Fruit fly (Drosophila melanogaster) whole organism, prepupa: ENCODE data around the gene CG5390.

Experiments
- Blimp-1 ChIP-seq: fragments of 200-800 bp; sonication (Bioruptor generic); optimal IDR thresholded peaks from 3 replicates; lab custom pipeline; 2017; ENCODE audit warnings: missing biosample characterization, missing genetic modification characterization, mild to moderate bottlenecking, moderate library complexity, missing genetic modification reagents
- CG10669 ChIP-seq: fragments of 200-800 bp; sonication (Bioruptor generic); optimal IDR thresholded peaks from 3 replicates; lab custom pipeline; 2018; ENCODE audit warnings: missing biosample characterization, mild to moderate bottlenecking, missing genetic modification characterization, moderate library complexity
- CG11902 ChIP-seq: fragments of 200-800 bp; sonication (Bioruptor generic); optimal IDR thresholded peaks from 3 replicates; lab custom pipeline; 2016; ENCODE audit warnings: missing biosample characterization, missing genetic modification characterization
- CG15336 ChIP-seq: fragments of 200-800 bp; sonication (Bioruptor generic); IDR thresholded peaks from 2 replicates; pipeline ENCODE4 v1.3.6; 2022; ENCODE audit warnings: missing biosample characterization, missing genetic modification characterization
- CG3919 ChIP-seq: fragments of 200-800 bp; sonication (Bioruptor generic); optimal IDR thresholded peaks from 3 replicates; lab custom pipeline; 2016; ENCODE audit warnings: missing biosample characterization, missing genetic modification characterization
- CG6808 ChIP-seq: fragments of 200-800 bp; sonication (Bioruptor generic); optimal IDR thresholded peaks from 3 replicates; lab custom pipeline; 2017; ENCODE audit warnings: missing biosample characterization, missing genetic modification characterization, mild to moderate bottlenecking, moderate library complexity, missing genetic modification reagents
- Gug ChIP-seq: fragments of 200-800 bp; sonication (Bioruptor generic); IDR thresholded peaks from 2 replicates; pipeline ENCODE4 v1.3.6; 2022; ENCODE audit warnings: missing biosample characterization, missing genetic modification characterization
- Hr39 ChIP-seq: fragments of 200-800 bp; sonication (Bioruptor generic); optimal IDR thresholded peaks from 2 replicates; lab custom pipeline; 2016; ENCODE audit warnings: missing biosample characterization, missing genetic modification characterization
- dac ChIP-seq: fragments of 200-800 bp; sonication (Bioruptor generic); optimal IDR thresholded peaks from 2 replicates; lab custom pipeline; 2017; ENCODE audit warnings: missing biosample characterization, mild to moderate bottlenecking, missing genetic modification characterization
- fd85E ChIP-seq: fragments of 200-800 bp; sonication (Bioruptor generic); optimal IDR thresholded peaks from 3 replicates; lab custom pipeline; 2016; ENCODE audit warnings: missing biosample characterization, missing genetic modification characterization
- net ChIP-seq: fragments of 200-800 bp; sonication (Bioruptor generic); optimal IDR thresholded peaks from 3 replicates; lab custom pipeline; 2016; ENCODE audit warnings: missing biosample characterization, missing genetic modification characterization
- vri ChIP-seq: fragments of 200-800 bp; sonication (Bioruptor generic); optimal IDR thresholded peaks from 3 replicates; lab custom pipeline; 2016; ENCODE audit warnings: missing biosample characterization, mild to moderate bottlenecking, missing genetic modification characterization

- TF ChIP-seq Blimp-1 (GFP tag; lab: Kevin White, UChicago) (no peak), dac (GFP tag; lab: Kevin White, UChicago) (no peak), net (GFP tag; lab: Kevin White, UChicago) (no peak), Gug (GFP tag; lab: Robert Waterston, UW) (no peak), vri (GFP tag; lab: Kevin White, UChicago) (no peak), Hr39 (GFP tag; lab: Kevin White, UChicago) (no peak), CG3919 (GFP tag; lab: Kevin White, UChicago) (no peak), CG6808 (GFP tag; lab: Kevin White, UChicago) (no peak), CG15336 (GFP tag; lab: Robert Waterston, UW) (no peak), CG11902 (no peak), CG10669 (no peak), fd85E (GFP tag; lab: Kevin White, UChicago) (no peak)
Measured at dm6 chr2L:10265129-10265528, 41.3 kb downstream of the CG5390 start, which contains the start of gene Mob3.
